Worm (Caenorhabditis elegans): ENCODE data around the gene T03F7.7.

ce11 chrV:11268791-11269190, 42.4 kb upstream of the T03F7.7 start, which contains the start of gene str-115:
- no peak for TF ChIP-seq K11D2.4 (GFP tag; IDR thresholded peaks at IDR 0.05)
- no peak for TF ChIP-seq dpl-1 (GFP tag; optimal IDR thresholded peaks at IDR 0.05)
- no peak for TF ChIP-seq efl-1 (GFP tag; optimal IDR thresholded peaks at IDR 0.05)
- TF ChIP-seq C17E4.6 (GFP tag; IDR thresholded peaks at IDR 0.05): no peak
- TF ChIP-seq tbx-9 (tag; optimal IDR thresholded peaks at IDR 0.05; ENCODE audit: borderline replicate concordance): no peak
- no peak for TF ChIP-seq ZK185.1 (tag; optimal IDR thresholded peaks at IDR 0.05; ENCODE audit: poor library complexity, severe bottlenecking)

Measured in whole organism, young adult.